Worm (Caenorhabditis elegans) whole organism, midembryonic: ENCODE results near the gene del-8.

Experiments used
- T22C8.4 ChIP-seq: fragments of 200-800 bp; sonication (Bioruptor generic); IDR thresholded peaks from 2 replicates; pipeline ENCODE4 v1.3.6; 2022; ENCODE audit warnings: missing genetic modification characterization, missing compliant biosample characterization
- ztf-29 ChIP-seq: fragments of 200-800 bp; sonication (Bioruptor generic); IDR thresholded peaks from 2 replicates; pipeline ENCODE4 v1.3.6; 2022; ENCODE audit warnings: missing genetic modification reagents, missing genetic modification characterization, missing compliant biosample characterization

DNA sequence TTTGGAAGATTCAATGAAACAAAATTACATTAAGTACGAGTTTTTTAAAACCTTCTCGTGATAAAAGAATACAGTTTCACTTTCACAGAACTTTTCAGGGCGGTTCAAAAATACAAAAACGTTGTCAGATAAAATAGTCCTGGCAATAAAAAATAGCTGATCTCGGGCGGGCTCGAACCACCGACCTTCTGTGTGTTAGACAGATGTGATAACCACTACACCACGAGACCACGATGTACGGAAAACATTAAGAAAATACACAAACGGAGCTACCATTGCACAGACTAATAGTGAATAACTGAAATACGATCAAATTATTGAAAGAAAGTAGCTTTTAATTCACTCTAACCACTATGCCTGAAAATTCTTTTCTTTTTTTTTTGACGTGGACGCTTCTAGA, 28.3 kb upstream of the del-8 start:
- TF ChIP-seq T22C8.4 (GFP tag; lab: Robert Waterston, UW) (no peak), ztf-29 (no peak)
